Fruit fly (Drosophila melanogaster) whole organism, wandering third instar larva: ENCODE measurements around the gene Drak.

Experiments used
- Abd-B ChIP-seq: fragments of >200 bp; optimal IDR thresholded peaks from 2 replicates; lab custom pipeline; 2017; ENCODE audit warnings: missing biosample characterization, missing genetic modification characterization
- CG32264 ChIP-seq: fragments of 200-800 bp; sonication (Bioruptor generic); optimal IDR thresholded peaks from 2 replicates; lab custom pipeline; 2016; ENCODE audit warnings: missing biosample characterization, missing genetic modification characterization
- CG9705 ChIP-seq: fragments of 200-800 bp; sonication (Bioruptor generic); optimal IDR thresholded peaks from 2 replicates; lab custom pipeline; 2018; ENCODE audit warnings: missing biosample characterization, mild to moderate bottlenecking, missing genetic modification characterization
- CrebA ChIP-seq: fragments of 200-800 bp; sonication (Bioruptor generic); optimal IDR thresholded peaks from 2 replicates; lab custom pipeline; 2016; ENCODE audit warnings: missing biosample characterization, mild to moderate bottlenecking, missing genetic modification characterization, borderline replicate concordance
- Dfd ChIP-seq: fragments of >200 bp; optimal IDR thresholded peaks from 2 replicates; lab custom pipeline; 2017; ENCODE audit warnings: missing biosample characterization, missing genetic modification characterization
- Dif ChIP-seq: fragments of 200-275, 200-300 bp; sonication (Bioruptor generic); optimal IDR thresholded peaks from 2 replicates; lab custom pipeline; 2018; ENCODE audit warnings: missing biosample characterization, missing genetic modification characterization; ENCODE audit not compliant: partially characterized antibody
- GATAd ChIP-seq: sonication (Bioruptor generic); optimal IDR thresholded peaks from 2 replicates; lab custom pipeline; 2016; ENCODE audit warnings: missing biosample characterization, missing genetic modification characterization
- HLH106 ChIP-seq: fragments of 200-800 bp; optimal IDR thresholded peaks from 3 replicates; lab custom pipeline; 2019; ENCODE audit warnings: missing biosample characterization, mild to moderate bottlenecking, missing genetic modification characterization, moderate library complexity
- Hnf4 ChIP-seq: fragments of 200-800 bp; sonication (Bioruptor generic); optimal IDR thresholded peaks from 2 replicates; lab custom pipeline; 2016; ENCODE audit warnings: missing biosample characterization, mild to moderate bottlenecking, missing genetic modification characterization
- Hr78 ChIP-seq: fragments of >200 bp; optimal IDR thresholded peaks from 2 replicates; lab custom pipeline; 2017; ENCODE audit warnings: missing biosample characterization, missing genetic modification characterization
- Hr83 ChIP-seq: fragments of 200-300 bp; sonication (Bioruptor generic); optimal IDR thresholded peaks from 2 replicates; lab custom pipeline; 2016; ENCODE audit warnings: missing biosample characterization, mild to moderate bottlenecking, missing genetic modification characterization, moderate library complexity; ENCODE audit not compliant: poor library complexity, severe bottlenecking
- Jra ChIP-seq: sonication (Bioruptor generic); optimal IDR thresholded peaks from 2 replicates; lab custom pipeline; 2016; ENCODE audit warnings: missing biosample characterization, missing genetic modification characterization
- Mio ChIP-seq: sonication (Bioruptor generic); optimal IDR thresholded peaks from 2 replicates; lab custom pipeline; 2016; ENCODE audit warnings: missing biosample characterization, missing genetic modification characterization
- Myc ChIP-seq: fragments of >200 bp; optimal IDR thresholded peaks from 2 replicates; lab custom pipeline; 2017
- N ChIP-seq: fragments of >200 bp; optimal IDR thresholded peaks from 2 replicates; lab custom pipeline; 2018; ENCODE audit warnings: missing biosample characterization, missing external identifiers, missing genetic modification characterization
- OdsH ChIP-seq: fragments of 200-800 bp; sonication (Bioruptor generic); optimal IDR thresholded peaks from 2 replicates; lab custom pipeline; 2016; ENCODE audit warnings: missing biosample characterization, mild to moderate bottlenecking, missing genetic modification characterization
- Rel ChIP-seq, 2 experiments: fragments of 200-800 bp; sonication (Bioruptor generic) in 1 of 2; optimal IDR thresholded peaks; 2 replicates in 1 of 2; 3 replicates in 1 of 2; lab custom pipeline; 2016 to 2019; ENCODE audit warnings: mild to moderate bottlenecking in 2 of 2, missing biosample characterization in 2 of 2, missing genetic modification characterization in 2 of 2, moderate library complexity in 1 of 2
- Sp1 ChIP-seq: fragments of 200-800 bp; sonication (Bioruptor generic); optimal IDR thresholded peaks from 3 replicates; lab custom pipeline; 2019; ENCODE audit warnings: missing biosample characterization, mild to moderate bottlenecking, missing genetic modification characterization, moderate library complexity
- Vsx2 ChIP-seq: fragments of 200-300, 225-300 bp; sonication (Bioruptor generic); optimal IDR thresholded peaks from 2 replicates; lab custom pipeline; 2018; ENCODE audit warnings: missing biosample characterization, missing genetic modification characterization; ENCODE audit not compliant: partially characterized antibody
- br ChIP-seq: fragments of 200-800 bp; sonication (Bioruptor generic); optimal IDR thresholded peaks from 2 replicates; lab custom pipeline; 2016; ENCODE audit warnings: missing biosample characterization, missing genetic modification characterization
- brk ChIP-seq: fragments of 200-800 bp; sonication (Bioruptor generic); optimal IDR thresholded peaks from 2 replicates; lab custom pipeline; 2016; ENCODE audit warnings: missing biosample characterization, mild to moderate bottlenecking, missing genetic modification characterization
- dl ChIP-seq, 2 experiments: fragments of 175-275, 200-275 bp in 1 of 2; fragments of 200-275 bp in 1 of 2; sonication (Bioruptor generic); optimal IDR thresholded peaks; lab custom pipeline; 2018; ENCODE audit warnings: mild to moderate bottlenecking in 2 of 2, missing biosample characterization in 2 of 2, missing genetic modification characterization in 2 of 2, moderate library complexity in 2 of 2; ENCODE audit not compliant: partially characterized antibody in 2 of 2, insufficient read depth in 1 of 2
- dmrt93B ChIP-seq: fragments of 200-800 bp; sonication (Bioruptor generic); optimal IDR thresholded peaks from 2 replicates; lab custom pipeline; 2018; ENCODE audit warnings: missing biosample characterization, mild to moderate bottlenecking, missing genetic modification characterization
- dsf ChIP-seq: sonication (Bioruptor generic); optimal IDR thresholded peaks from 2 replicates; lab custom pipeline; 2016; ENCODE audit warnings: missing biosample characterization, missing genetic modification characterization, borderline replicate concordance
- ey ChIP-seq: fragments of 200-800 bp; sonication (Bioruptor generic); optimal IDR thresholded peaks from 2 replicates; lab custom pipeline; 2016; ENCODE audit warnings: missing biosample characterization, missing genetic modification characterization
- foxo ChIP-seq, 2 experiments: fragments of 200-800 bp; sonication (Bioruptor generic); optimal IDR thresholded peaks; 2 replicates in 1 of 2; 3 replicates in 1 of 2; lab custom pipeline; 2016 to 2017; ENCODE audit warnings: missing biosample characterization in 2 of 2, missing genetic modification characterization in 2 of 2
- fru ChIP-seq: fragments of 200-800 bp; sonication (Bioruptor generic); optimal IDR thresholded peaks from 3 replicates; lab custom pipeline; 2016; ENCODE audit warnings: missing biosample characterization, mild to moderate bottlenecking, missing genetic modification characterization
- h ChIP-seq: fragments of 200-800 bp; sonication (Bioruptor generic); optimal IDR thresholded peaks from 3 replicates; lab custom pipeline; 2016; ENCODE audit warnings: missing biosample characterization, mild to moderate bottlenecking, missing genetic modification characterization
- jim ChIP-seq: fragments of 175-275, 200-325 bp; sonication (Bioruptor generic); optimal IDR thresholded peaks from 2 replicates; lab custom pipeline; 2016; ENCODE audit warnings: missing biosample characterization, mild to moderate bottlenecking, missing genetic modification characterization
- lola ChIP-seq: fragments of >200 bp; optimal IDR thresholded peaks from 2 replicates; lab custom pipeline; 2017; ENCODE audit warnings: missing biosample characterization, missing genetic modification characterization
- pan ChIP-seq: fragments of >200 bp; optimal IDR thresholded peaks from 2 replicates; lab custom pipeline; 2017
- psq ChIP-seq: fragments of 200-800 bp; sonication (Bioruptor generic); optimal IDR thresholded peaks from 3 replicates; lab custom pipeline; 2017; ENCODE audit warnings: missing biosample characterization, mild to moderate bottlenecking, missing genetic modification characterization, moderate library complexity
- rgr ChIP-seq: fragments of 200-800 bp; sonication (Bioruptor generic); optimal IDR thresholded peaks from 3 replicates; lab custom pipeline; 2016; ENCODE audit warnings: missing biosample characterization, mild to moderate bottlenecking, missing genetic modification characterization
- sage ChIP-seq: fragments of 200-800 bp; sonication (Bioruptor generic); optimal IDR thresholded peaks from 2 replicates; lab custom pipeline; 2016; ENCODE audit warnings: missing biosample characterization, mild to moderate bottlenecking, missing genetic modification characterization
- sv ChIP-seq: fragments of 200-800 bp; sonication (Bioruptor generic); optimal IDR thresholded peaks from 3 replicates; lab custom pipeline; 2016; ENCODE audit warnings: missing biosample characterization, missing genetic modification characterization
- tai ChIP-seq: sonication (Bioruptor generic); optimal IDR thresholded peaks from 2 replicates; lab custom pipeline; 2016; ENCODE audit warnings: missing biosample characterization, missing genetic modification characterization
- usp ChIP-seq: fragments of >200 bp; optimal IDR thresholded peaks from 2 replicates; lab custom pipeline; 2017; ENCODE audit warnings: missing biosample characterization, missing genetic modification characterization
- woc ChIP-seq: sonication (Bioruptor generic); optimal IDR thresholded peaks from 2 replicates; lab custom pipeline; 2016; ENCODE audit warnings: missing biosample characterization, mild to moderate bottlenecking, missing genetic modification characterization

Gene Drak

dm6 chrX:11496257-11496656 is 3.3 kb downstream of the Drak start:
- no peak for TF ChIP-seq dl (GFP tag; optimal IDR thresholded peaks at IDR 0.05; lab: Kevin White, UChicago; ENCODE audit: insufficient read depth in 1 of 2, partially characterized antibody in 2 of 2)
- peak; percentile 44 for TF ChIP-seq CrebA
- TF ChIP-seq sage: peak; percentile 14
- TF ChIP-seq Rel (GFP tag; optimal IDR thresholded peaks at IDR 0.05; lab: Kevin White, UChicago): no peak
- peak; percentile 75 for TF ChIP-seq Rel (tag; optimal IDR thresholded peaks at IDR 0.05; lab: Kevin White, UChicago)
- TF ChIP-seq h (GFP tag; lab: Kevin White, UChicago): no peak
- peak; percentile 76 for TF ChIP-seq psq (GFP tag; lab: Kevin White, UChicago)

dm6 chrX:11498143-11498542 is 5.2 kb downstream of the Drak start:
- TF ChIP-seq sv (GFP tag; lab: Kevin White, UChicago): no peak
- TF ChIP-seq brk (GFP tag; lab: Kevin White, UChicago): no peak
- no peak for TF ChIP-seq Vsx2 (GFP tag; lab: Kevin White, UChicago)
- TF ChIP-seq tai (GFP tag; lab: Kevin White, UChicago): no peak
- no peak for TF ChIP-seq Hr83 (GFP tag; lab: Kevin White, UChicago)
- no peak for TF ChIP-seq Dif (GFP tag; lab: Kevin White, UChicago)
- TF ChIP-seq pan (lab: Kevin White, UChicago): no peak
- no peak for TF ChIP-seq ey
- TF ChIP-seq CrebA: no peak
- TF ChIP-seq Rel (GFP tag; optimal IDR thresholded peaks at IDR 0.05; lab: Kevin White, UChicago): no peak
- TF ChIP-seq Rel (tag; optimal IDR thresholded peaks at IDR 0.05; lab: Kevin White, UChicago): no peak
- TF ChIP-seq GATAd (GFP tag; lab: Kevin White, UChicago): no peak
- no peak for TF ChIP-seq N (GFP tag; lab: Kevin White, UChicago)
- TF ChIP-seq Jra (GFP tag; lab: Kevin White, UChicago): no peak
- TF ChIP-seq CG9705 (GFP tag; lab: Kevin White, UChicago): no peak
- no peak for TF ChIP-seq Mio (GFP tag; lab: Kevin White, UChicago)
- no peak for TF ChIP-seq CG32264 (GFP tag; lab: Kevin White, UChicago)
- TF ChIP-seq rgr (GFP tag; lab: Kevin White, UChicago): no peak
- TF ChIP-seq, all 38 proteins: peak for 0

dm6 chrX:11499454-11499853 is 6.5 kb downstream of the Drak start:
- peak; percentile 65 for TF ChIP-seq br (GFP tag; lab: Kevin White, UChicago)
- no peak for TF ChIP-seq lola
- peak; percentile 65 for TF ChIP-seq rgr (GFP tag; lab: Kevin White, UChicago)
- TF ChIP-seq CG9705 (GFP tag; lab: Kevin White, UChicago): no peak
- TF ChIP-seq dmrt93B: peak; percentile 51
- TF ChIP-seq dl (GFP tag; optimal IDR thresholded peaks at IDR 0.05; lab: Kevin White, UChicago; ENCODE audit: insufficient read depth in 1 of 2, partially characterized antibody in 2 of 2): no peak
- peak; percentile 42 for TF ChIP-seq OdsH (GFP tag; lab: Kevin White, UChicago)
- no peak for TF ChIP-seq dsf (GFP tag; lab: Kevin White, UChicago)
- no peak for TF ChIP-seq Dif (GFP tag; lab: Kevin White, UChicago)
- TF ChIP-seq N (GFP tag; lab: Kevin White, UChicago): no peak
- TF ChIP-seq brk (GFP tag; lab: Kevin White, UChicago): no peak
- TF ChIP-seq CG32264 (GFP tag; lab: Kevin White, UChicago): peak; percentile 42
- no peak for TF ChIP-seq Rel (GFP tag; optimal IDR thresholded peaks at IDR 0.05; lab: Kevin White, UChicago)
- TF ChIP-seq Rel (tag; optimal IDR thresholded peaks at IDR 0.05; lab: Kevin White, UChicago): peak; percentile 25
- TF ChIP-seq ey: peak; percentile 77
- TF ChIP-seq fru (GFP tag; lab: Kevin White, UChicago): peak; percentile 79
- peak; percentile 58 for TF ChIP-seq woc
- no peak for TF ChIP-seq usp (GFP tag; lab: Kevin White, UChicago)
- TF ChIP-seq h (GFP tag; lab: Kevin White, UChicago): peak; percentile 78
- no peak for TF ChIP-seq Hr78
- TF ChIP-seq foxo (GFP tag; optimal IDR thresholded peaks at IDR 0.05; lab: Kevin White, UChicago): peak in 1 of 2 experiments; percentile 82
- no peak for TF ChIP-seq pan (lab: Kevin White, UChicago)
- peak; percentile 47 for TF ChIP-seq tai (GFP tag; lab: Kevin White, UChicago)
- no peak for TF ChIP-seq GATAd (GFP tag; lab: Kevin White, UChicago)
- no peak for TF ChIP-seq Jra (GFP tag; lab: Kevin White, UChicago)
- TF ChIP-seq Hnf4 (GFP tag; lab: Kevin White, UChicago): peak; percentile 76
- TF ChIP-seq Hr83 (GFP tag; lab: Kevin White, UChicago): peak; percentile 66
- no peak for TF ChIP-seq Vsx2 (GFP tag; lab: Kevin White, UChicago)
- TF ChIP-seq Sp1 (GFP tag; lab: Kevin White, UChicago): peak; percentile 54
- no peak for TF ChIP-seq sv (GFP tag; lab: Kevin White, UChicago)
- peak; percentile 28 for TF ChIP-seq Mio (GFP tag; lab: Kevin White, UChicago)
- no peak for TF ChIP-seq sage
- peak; percentile 65 for TF ChIP-seq HLH106
- no peak for TF ChIP-seq Myc
- TF ChIP-seq CrebA: no peak
- TF ChIP-seq psq (GFP tag; lab: Kevin White, UChicago): peak; percentile 59
- TF ChIP-seq Dfd (GFP tag; lab: Kevin White, UChicago): no peak
- no peak for TF ChIP-seq jim (GFP tag; lab: Kevin White, UChicago)
- no peak for TF ChIP-seq Abd-B (GFP tag; lab: Kevin White, UChicago)
